Fruit fly (Drosophila melanogaster) whole organism, embryonic: Measurements from ENCODE around the gene Mon1.

Experiments
- C15 ChIP-seq: fragments of 200-800 bp; sonication (Bioruptor generic); IDR thresholded peaks from 3 replicates; pipeline ENCODE4 v1.3.6; 2022; ENCODE audit warnings: missing biosample characterization, missing genetic modification characterization
- CG12155 ChIP-seq: fragments of 200-800 bp; sonication (Bioruptor generic); optimal IDR thresholded peaks from 3 replicates; lab custom pipeline; 2016; ENCODE audit warnings: missing biosample characterization, missing genetic modification characterization
- CG16863 ChIP-seq: fragments of 200-800 bp; sonication (Bioruptor generic); optimal IDR thresholded peaks from 3 replicates; lab custom pipeline; 2016; ENCODE audit warnings: missing biosample characterization, missing genetic modification characterization
- CG17328 ChIP-seq: fragments of 200-800 bp; sonication (Bioruptor generic); IDR thresholded peaks from 2 replicates; pipeline ENCODE4 v1.3.6; 2022; ENCODE audit warnings: missing biosample characterization, missing genetic modification characterization
- CG17359 ChIP-seq: fragments of 200-800 bp; sonication (Bioruptor generic); optimal IDR thresholded peaks from 3 replicates; lab custom pipeline; 2018; ENCODE audit warnings: missing biosample characterization, mild to moderate bottlenecking, missing genetic modification characterization, moderate library complexity
- CG17361 ChIP-seq: fragments of 200-800 bp; sonication (Bioruptor generic); IDR thresholded peaks from 3 replicates; pipeline ENCODE4 v1.3.6; 2022; ENCODE audit warnings: missing biosample characterization, missing genetic modification characterization
- CG17829 ChIP-seq: fragments of 200-800 bp; optimal IDR thresholded peaks from 2 replicates; lab custom pipeline; 2019; ENCODE audit warnings: missing biosample characterization, mild to moderate bottlenecking, missing genetic modification characterization, moderate library complexity
- CG18011 ChIP-seq: fragments of 200-800 bp; sonication (Bioruptor generic); optimal IDR thresholded peaks from 2 replicates; lab custom pipeline; 2017; ENCODE audit warnings: missing biosample characterization, missing genetic modification characterization, mild to moderate bottlenecking, moderate library complexity, missing genotype
- CG2116 ChIP-seq: fragments of 200-800 bp; sonication (Bioruptor generic); optimal IDR thresholded peaks from 3 replicates; lab custom pipeline; 2018; ENCODE audit warnings: missing biosample characterization, mild to moderate bottlenecking, missing genetic modification characterization
- CG3281 ChIP-seq: fragments of 200-800 bp; sonication (Bioruptor generic); optimal IDR thresholded peaks from 3 replicates; lab custom pipeline; 2017; ENCODE audit warnings: missing biosample characterization, mild to moderate bottlenecking, missing genetic modification characterization
- CG4617 ChIP-seq: fragments of 200-800 bp; sonication (Bioruptor generic); optimal IDR thresholded peaks from 3 replicates; lab custom pipeline; 2016; ENCODE audit warnings: missing biosample characterization, missing genetic modification characterization, borderline replicate concordance
- CG4730 ChIP-seq: fragments of 200-800 bp; sonication (Bioruptor generic); IDR thresholded peaks from 2 replicates; pipeline ENCODE4 v1.3.6; 2022; ENCODE audit warnings: missing biosample characterization, missing genetic modification characterization
- CG4854 ChIP-seq: fragments of 200-800 bp; sonication (Bioruptor generic); optimal IDR thresholded peaks from 2 replicates; lab custom pipeline; 2016; ENCODE audit warnings: missing biosample characterization, missing genetic modification characterization, inconsistent platforms
- CG6272 ChIP-seq: fragments of 200-800 bp; sonication (Bioruptor generic); IDR thresholded peaks from 2 replicates; pipeline ENCODE4 v1.3.6; 2022; ENCODE audit warnings: missing biosample characterization, missing genetic modification characterization
- CG7357 ChIP-seq: fragments of 200-800 bp; sonication (Bioruptor generic); IDR thresholded peaks from 3 replicates; pipeline ENCODE4 v1.3.6; 2022; ENCODE audit warnings: missing biosample characterization, missing genetic modification characterization
- CG7786 ChIP-seq: fragments of 200-800 bp; sonication (Bioruptor generic); optimal IDR thresholded peaks from 2 replicates; lab custom pipeline; 2016; ENCODE audit warnings: missing biosample characterization, missing genetic modification characterization
- Dip2 ChIP-seq: fragments of 200-800 bp; sonication (Bioruptor generic); IDR thresholded peaks from 2 replicates; pipeline ENCODE4 v1.3.6; 2022; ENCODE audit warnings: missing biosample characterization, missing genetic modification characterization
- H15 ChIP-seq: fragments of 200-800 bp; sonication (Bioruptor generic); IDR thresholded peaks from 3 replicates; pipeline ENCODE4 v1.3.6; 2022; ENCODE audit warnings: missing biosample characterization, missing genetic modification characterization
- HLH3B ChIP-seq: fragments of 200-800 bp; sonication (Bioruptor generic); IDR thresholded peaks from 2 replicates; pipeline ENCODE4 v1.3.6; 2022; ENCODE audit warnings: missing biosample characterization, missing genetic modification characterization
- Hey ChIP-seq: fragments of 200-800 bp; sonication (Bioruptor generic); optimal IDR thresholded peaks from 3 replicates; lab custom pipeline; 2018; ENCODE audit warnings: missing biosample characterization, mild to moderate bottlenecking, missing genetic modification characterization
- Kr ChIP-seq: fragments of 200-800 bp; sonication (Bioruptor generic); optimal IDR thresholded peaks from 2 replicates; lab custom pipeline; 2017; ENCODE audit warnings: missing biosample characterization, mild to moderate bottlenecking, missing genetic modification characterization
- Lhr ChIP-seq: fragments of 200-800 bp; sonication (Bioruptor generic); optimal IDR thresholded peaks from 3 replicates; lab custom pipeline; 2017; ENCODE audit warnings: mild to moderate bottlenecking, missing biosample characterization, missing genetic modification reagents, missing genetic modification characterization
- Lim3 ChIP-seq: fragments of 200-800 bp; sonication (Bioruptor generic); IDR thresholded peaks from 2 replicates; pipeline ENCODE4 v1.3.6; 2022; ENCODE audit warnings: missing biosample characterization, missing genetic modification characterization
- MESR4 ChIP-seq: fragments of 200-800 bp; sonication (Bioruptor generic); optimal IDR thresholded peaks from 2 replicates; lab custom pipeline; 2018; ENCODE audit warnings: missing biosample characterization, mild to moderate bottlenecking, missing genetic modification characterization, moderate library complexity
- Optix ChIP-seq: fragments of 200-800 bp; sonication (Bioruptor generic); IDR thresholded peaks from 3 replicates; pipeline ENCODE4 v1.3.6; 2022; ENCODE audit warnings: missing biosample characterization, missing genetic modification characterization
- Rx ChIP-seq: fragments of 200-800 bp; sonication (Bioruptor generic); IDR thresholded peaks from 2 replicates; pipeline ENCODE4 v1.3.6; 2022; ENCODE audit warnings: missing biosample characterization, missing genetic modification characterization
- Taf1 ChIP-seq: fragments of 200-800 bp; sonication (Bioruptor generic); IDR thresholded peaks from 2 replicates; pipeline ENCODE4 v1.3.6; 2022; ENCODE audit warnings: missing biosample characterization, missing genetic modification characterization
- bbx ChIP-seq: fragments of 200-800 bp; sonication (Bioruptor generic); IDR thresholded peaks from 2 replicates; pipeline ENCODE4 v1.3.6; 2022; ENCODE audit warnings: missing biosample characterization, missing genetic modification characterization; ENCODE audit not compliant: partially characterized antibody
- bcd ChIP-seq: fragments of 200-800 bp; sonication (Bioruptor generic); optimal IDR thresholded peaks from 2 replicates; lab custom pipeline; 2017; ENCODE audit warnings: missing biosample characterization, mild to moderate bottlenecking, missing genetic modification characterization
- bigmax ChIP-seq: fragments of 200-800 bp; sonication (Bioruptor generic); optimal IDR thresholded peaks from 2 replicates; lab custom pipeline; 2018; ENCODE audit warnings: missing biosample characterization, mild to moderate bottlenecking, missing genetic modification characterization
- eyg ChIP-seq: fragments of 200-800 bp; sonication (Bioruptor generic); optimal IDR thresholded peaks from 3 replicates; lab custom pipeline; 2016; ENCODE audit warnings: missing biosample characterization, missing genetic modification characterization
- fd3F ChIP-seq: fragments of 200-800 bp; sonication (Bioruptor generic); optimal IDR thresholded peaks from 2 replicates; lab custom pipeline; 2018; ENCODE audit warnings: missing biosample characterization, mild to moderate bottlenecking, missing genetic modification characterization, moderate library complexity
- fu2 ChIP-seq: fragments of 200-800 bp; sonication (Bioruptor generic); optimal IDR thresholded peaks from 2 replicates; lab custom pipeline; 2016; ENCODE audit warnings: missing biosample characterization, missing genetic modification characterization
- gce ChIP-seq: fragments of 200-800 bp; sonication (Bioruptor generic); IDR thresholded peaks from 3 replicates; pipeline ENCODE4 v1.3.6; 2022; ENCODE audit warnings: missing biosample characterization, missing genetic modification characterization
- gcm2 ChIP-seq: fragments of 200-800 bp; sonication (Bioruptor generic); optimal IDR thresholded peaks from 2 replicates; lab custom pipeline; 2016; ENCODE audit warnings: missing biosample characterization, missing genetic modification characterization
- grau ChIP-seq: fragments of 200-800 bp; optimal IDR thresholded peaks from 3 replicates; lab custom pipeline; 2019; ENCODE audit warnings: missing biosample characterization, mild to moderate bottlenecking, missing genetic modification characterization, moderate library complexity
- gt ChIP-seq: fragments of 200-800 bp; sonication (Bioruptor generic); IDR thresholded peaks from 2 replicates; pipeline ENCODE4 v1.3.6; 2022; ENCODE audit warnings: missing biosample characterization, missing genetic modification characterization
- jumu ChIP-seq: fragments of 200-800 bp; sonication (Bioruptor generic); optimal IDR thresholded peaks from 3 replicates; lab custom pipeline; 2016; ENCODE audit warnings: missing biosample characterization, missing genetic modification characterization
- kni ChIP-seq: fragments of 200-800 bp; sonication (Bioruptor generic); optimal IDR thresholded peaks from 3 replicates; lab custom pipeline; 2017; ENCODE audit warnings: mild to moderate bottlenecking, missing biosample characterization, missing genetic modification reagents, missing genetic modification characterization
- mirr ChIP-seq: fragments of 200-800 bp; sonication (Bioruptor generic); optimal IDR thresholded peaks from 3 replicates; lab custom pipeline; 2018; ENCODE audit warnings: missing biosample characterization, mild to moderate bottlenecking, missing genetic modification characterization
- nau ChIP-seq: fragments of 200-800 bp; sonication (Bioruptor generic); optimal IDR thresholded peaks from 3 replicates; lab custom pipeline; 2017; ENCODE audit warnings: missing biosample characterization, mild to moderate bottlenecking, missing genetic modification characterization, missing genetic modification reagents
- nerfin-1 ChIP-seq: fragments of 200-800 bp; sonication (Bioruptor generic); optimal IDR thresholded peaks from 3 replicates; lab custom pipeline; 2019; ENCODE audit warnings: missing biosample characterization, mild to moderate bottlenecking, missing genetic modification characterization, moderate library complexity
- pfk ChIP-seq: fragments of 200-800 bp; sonication (Bioruptor generic); optimal IDR thresholded peaks from 2 replicates; lab custom pipeline; 2018; ENCODE audit warnings: missing biosample characterization, mild to moderate bottlenecking, missing genetic modification characterization, moderate library complexity
- psq ChIP-seq: fragments of 200-800 bp; sonication (Bioruptor generic); optimal IDR thresholded peaks from 2 replicates; lab custom pipeline; 2017; ENCODE audit warnings: missing biosample characterization, missing genetic modification characterization
- ranshi ChIP-seq: fragments of 200-800 bp; sonication (Bioruptor generic); IDR thresholded peaks from 2 replicates; pipeline ENCODE4 v1.3.6; 2022; ENCODE audit warnings: missing biosample characterization, missing genetic modification characterization
- run ChIP-seq: fragments of 200-800 bp; sonication (Bioruptor generic); optimal IDR thresholded peaks from 3 replicates; lab custom pipeline; 2018; ENCODE audit warnings: missing biosample characterization, mild to moderate bottlenecking, missing genetic modification characterization
- schlank ChIP-seq: fragments of 200-800 bp; sonication (Bioruptor generic); optimal IDR thresholded peaks from 2 replicates; lab custom pipeline; 2018; ENCODE audit warnings: missing biosample characterization, mild to moderate bottlenecking, missing genetic modification characterization
- trh ChIP-seq: fragments of 200-800 bp; sonication (Bioruptor generic); optimal IDR thresholded peaks from 2 replicates; lab custom pipeline; 2016; ENCODE audit warnings: missing biosample characterization, missing genetic modification characterization
- tx ChIP-seq: fragments of 200-800 bp; sonication (Bioruptor generic); optimal IDR thresholded peaks from 2 replicates; lab custom pipeline; 2016; ENCODE audit warnings: missing biosample characterization, missing genetic modification characterization
- zen ChIP-seq: fragments of 200-800 bp; sonication (Bioruptor generic); optimal IDR thresholded peaks from 3 replicates; lab custom pipeline; 2018; ENCODE audit warnings: missing biosample characterization, mild to moderate bottlenecking, missing genetic modification characterization, moderate library complexity

Mon1 gene

DNA sequence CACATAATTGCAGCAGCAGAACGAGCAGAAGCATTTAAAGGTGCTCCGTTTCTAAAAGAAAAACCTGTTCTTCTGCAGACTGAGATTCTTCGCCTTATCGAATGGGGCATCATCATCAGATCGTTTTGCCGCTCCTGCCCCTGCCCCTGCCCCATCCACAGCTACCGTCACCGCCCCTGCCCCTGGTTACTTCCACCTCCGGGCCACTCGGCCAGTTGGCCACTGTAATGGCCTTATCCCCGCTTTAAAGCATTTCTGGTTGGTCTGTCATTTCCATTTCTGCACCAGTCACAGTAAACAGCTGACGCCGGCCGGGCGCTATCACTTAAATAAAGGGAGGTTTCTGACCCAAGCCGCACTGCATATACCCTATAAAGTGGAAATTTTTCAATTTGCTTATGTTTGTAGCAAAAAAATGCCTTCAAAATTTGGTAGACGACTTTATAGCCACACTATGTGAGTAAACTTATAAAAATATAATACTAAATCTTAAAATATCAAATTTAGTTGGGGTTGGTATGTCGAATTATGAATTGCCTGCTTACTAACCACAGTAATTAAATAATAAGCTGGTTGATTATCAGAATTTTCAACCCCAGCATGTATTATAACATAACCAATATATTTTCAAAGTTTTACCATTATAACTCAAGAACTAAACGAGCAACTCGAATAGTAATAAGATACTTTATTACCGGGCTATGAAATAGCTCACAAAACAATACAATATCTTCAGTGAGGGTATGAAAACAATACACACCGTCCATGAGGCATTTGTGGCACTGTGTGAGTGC, 39.5 kb upstream of the Mon1 start (continued):
- TF ChIP-seq Optix (peak; percentile 12; the same call in 1 of the 3 replicates), CG4730 (no peak), bbx (GFP tag; lab: Robert Waterston, UW) (no peak), fu2 (GFP tag; lab: Kevin White, UChicago) (peak; percentile 25), trh (peak; percentile 17), CG4854 (peak; percentile 10), psq (GFP tag; lab: Kevin White, UChicago) (peak; percentile 30), CG17359 (tag; lab: Kevin White, UChicago) (peak; percentile 25), gcm2 (no peak), kni (peak; percentile 89), jumu (GFP tag; lab: Kevin White, UChicago) (no peak), bcd (GFP tag; lab: Kevin White, UChicago) (peak; percentile 71), CG2116 (GFP tag; lab: Kevin White, UChicago) (peak; percentile 37), C15 (GFP tag; lab: Robert Waterston, UW) (no peak), CG18011 (peak; percentile 22), nerfin-1 (tag; lab: Kevin White, UChicago) (no peak), CG12155 (GFP tag; lab: Kevin White, UChicago) (peak; percentile 40), MESR4 (GFP tag; lab: Kevin White, UChicago) (no peak), run (tag; lab: Kevin White, UChicago) (no peak), Lim3 (GFP tag; lab: Robert Waterston, UW) (no peak), pfk (no peak), zen (tag; lab: Kevin White, UChicago) (peak; percentile 3), CG17328 (GFP tag; lab: Robert Waterston, UW) (peak; percentile 24; the same call in 1 of the 2 replicates), HLH3B (GFP tag; lab: Robert Waterston, UW) (no peak; the same call in 1 of the 2 replicates), fd3F (GFP tag; lab: Kevin White, UChicago) (peak; percentile 31), CG17829 (tag; lab: Kevin White, UChicago) (peak; percentile 35), ranshi (peak; percentile 25; the same call in 1 of the 2 replicates), Hey (tag; lab: Kevin White, UChicago) (no peak), CG3281 (GFP tag; lab: Kevin White, UChicago) (peak; percentile 83), gce (GFP tag; lab: Robert Waterston, UW) (no peak), mirr (GFP tag; lab: Kevin White, UChicago) (no peak), gt (GFP tag; lab: Robert Waterston, UW) (no peak), Taf1 (GFP tag; lab: Robert Waterston, UW) (no peak), tx (GFP tag; lab: Kevin White, UChicago) (peak; percentile 24), grau (tag; lab: Kevin White, UChicago) (peak; percentile 78), Kr (GFP tag; lab: Kevin White, UChicago) (no peak), Rx (no peak), CG7357 (GFP tag; lab: Robert Waterston, UW) (peak; percentile 42; the same call in 1 of the 3 replicates), Dip2 (GFP tag; lab: Robert Waterston, UW) (no peak), CG17361 (peak; percentile 89), CG7786 (GFP tag; lab: Kevin White, UChicago) (peak; percentile 27), Lhr (GFP tag; lab: Kevin White, UChicago) (no peak), nau (GFP tag; lab: Kevin White, UChicago) (no peak), eyg (GFP tag; lab: Kevin White, UChicago) (no peak), schlank (tag; lab: Kevin White, UChicago) (no peak), bigmax (no peak), CG4617 (GFP tag; lab: Kevin White, UChicago) (no peak), CG16863 (GFP tag; lab: Kevin White, UChicago) (peak; percentile 42), H15 (no peak), CG6272 (no peak)
